Fruit fly (Drosophila melanogaster): ENCODE data around the gene CG2201.

CG2201 gene

dm6 chr2L:21658529-21659009 is 34.7 kb upstream of the CG2201 start, which contains the start of gene Cul2 (continued):
- TF ChIP-seq ato (GFP tag; IDR thresholded peaks at IDR 0.05; ENCODE audit: partially characterized antibody) (peak; percentile 65), psq (GFP tag; optimal IDR thresholded peaks at IDR 0.05) (no peak), ems (GFP tag; optimal IDR thresholded peaks at IDR 0.05) (peak; percentile 22), ftz-f1 (GFP tag; optimal IDR thresholded peaks at IDR 0.05) (peak; percentile 82), tup (GFP tag; optimal IDR thresholded peaks at IDR 0.05) (no peak), Elba2 (GFP tag; optimal IDR thresholded peaks at IDR 0.05) (no peak), CG4424 (GFP tag; optimal IDR thresholded peaks at IDR 0.05) (peak; percentile 35), MESR4 (GFP tag; optimal IDR thresholded peaks at IDR 0.05) (peak; percentile 94), Neu2 (GFP tag; optimal IDR thresholded peaks at IDR 0.05; ENCODE audit: borderline replicate concordance) (peak; percentile 38), chn (GFP tag; optimal IDR thresholded peaks at IDR 0.05) (peak; percentile 43), gem (tag; optimal IDR thresholded peaks at IDR 0.05) (peak; percentile 65), CG8089 (GFP tag; optimal IDR thresholded peaks at IDR 0.05) (peak; percentile 37), Atf3 (GFP tag; optimal IDR thresholded peaks at IDR 0.05) (peak; percentile 8), HLH4C (GFP tag; IDR thresholded peaks at IDR 0.05; ENCODE audit: partially characterized antibody) (peak; percentile 80), CG2120 (GFP tag; optimal IDR thresholded peaks at IDR 0.05) (peak; percentile 60), br (optimal IDR thresholded peaks at IDR 0.05) (no peak), zfh1 (GFP tag; IDR thresholded peaks at IDR 0.05) (0 out of 3 replicates have a peak, but pooled peaks have one; percentile 24), gt (GFP tag; IDR thresholded peaks at IDR 0.05) (no peak), Gug (GFP tag; IDR thresholded peaks at IDR 0.05) (peak; percentile 51; the same call in 1 of the 4 replicates), Bgb (GFP tag; IDR thresholded peaks at IDR 0.05; ENCODE audit: partially characterized antibody) (peak; percentile 86), CG7963 (GFP tag; IDR thresholded peaks at IDR 0.05; ENCODE audit: partially characterized antibody) (peak; percentile 69; the same call in 2 of the 3 replicates), gro (GFP tag; optimal IDR thresholded peaks at IDR 0.05) (peak; percentile 9), CG7786 (GFP tag; optimal IDR thresholded peaks at IDR 0.05) (peak; percentile 39), vnd (GFP tag; IDR thresholded peaks at IDR 0.05; ENCODE audit: partially characterized antibody) (peak; percentile 85), peb (GFP tag; IDR thresholded peaks at IDR 0.05) (no peak), Hmx (GFP tag; optimal IDR thresholded peaks at IDR 0.05) (peak; percentile 11), nerfin-2 (GFP tag; IDR thresholded peaks at IDR 0.05; ENCODE audit: partially characterized antibody) (peak; percentile 65), D19B (GFP tag; optimal IDR thresholded peaks at IDR 0.05) (peak; percentile 8), CG15696 (tag; optimal IDR thresholded peaks at IDR 0.05) (peak; percentile 8), eyg (GFP tag; optimal IDR thresholded peaks at IDR 0.05) (peak; percentile 30), bab2 (GFP tag; optimal IDR thresholded peaks at IDR 0.05) (peak; percentile 38), CG18764 (GFP tag; optimal IDR thresholded peaks at IDR 0.05) (peak; percentile 11), cg (GFP tag; optimal IDR thresholded peaks at IDR 0.05) (no peak), dpn (GFP tag; optimal IDR thresholded peaks at IDR 0.05) (peak; percentile 41 to 50), CG34376 (GFP tag; optimal IDR thresholded peaks at IDR 0.05) (no peak), chm (GFP tag; IDR thresholded peaks at IDR 0.05) (no peak), kay (GFP tag; optimal IDR thresholded peaks at IDR 0.05) (no peak), hb (GFP tag; IDR thresholded peaks at IDR 0.05; ENCODE audit: partially characterized antibody) (0 out of 3 replicates have a peak, but pooled peaks have one; percentile 64), lilli (GFP tag; optimal IDR thresholded peaks at IDR 0.05) (peak; percentile 48), CG6791 (GFP tag; IDR thresholded peaks at IDR 0.05; ENCODE audit: partially characterized antibody) (peak; percentile 90), Dip3 (GFP tag; optimal IDR thresholded peaks at IDR 0.05) (peak; percentile 14), Ets97D (GFP tag; optimal IDR thresholded peaks at IDR 0.05) (peak; percentile 35), amos (GFP tag; IDR thresholded peaks at IDR 0.05; ENCODE audit: partially characterized antibody) (peak; percentile 85), CG12769 (tag; optimal IDR thresholded peaks at IDR 0.05) (no peak), pzg (GFP tag; optimal IDR thresholded peaks at IDR 0.05) (peak; percentile 57), CkIIα-i1 (GFP tag; IDR thresholded peaks at IDR 0.05) (no peak), HLH54F (GFP tag; optimal IDR thresholded peaks at IDR 0.05) (peak; percentile 52), CG10267 (tag; optimal IDR thresholded peaks at IDR 0.05) (peak; percentile 57), CG1792 (GFP tag; optimal IDR thresholded peaks at IDR 0.05) (peak; percentile 21), unc-4 (GFP tag; IDR thresholded peaks at IDR 0.05; ENCODE audit: partially characterized antibody) (peak; percentile 81)

All from whole organism, embryonic.